Worm (Caenorhabditis elegans): ENCODE data around the gene rfip-1.

DNA sequence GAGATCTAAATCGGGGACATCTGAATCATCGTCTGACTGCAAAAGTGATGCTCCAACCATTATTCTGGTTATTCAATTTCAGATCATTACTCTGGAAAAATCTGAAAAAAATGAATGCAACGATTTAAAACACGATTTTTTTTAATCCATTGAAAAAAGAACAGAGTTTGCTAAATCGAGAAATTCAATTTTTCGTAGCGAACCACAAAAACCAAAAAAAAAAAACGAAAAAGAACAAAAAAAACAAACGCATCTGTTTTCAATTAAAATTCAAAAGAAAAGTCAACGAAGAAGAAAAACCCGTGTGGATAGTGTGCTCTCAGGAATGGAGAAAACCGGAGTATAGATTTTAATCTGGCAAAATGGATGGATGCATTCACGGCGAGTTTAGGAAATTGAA lies 26.0 kb upstream of the rfip-1 start, which contains the start of gene F55C12.4:
- TF ChIP-seq C04F5.9 (tag; optimal IDR thresholded peaks at IDR 0.05) (no peak), mdl-1 (tag; optimal IDR thresholded peaks at IDR 0.05) (no peak), nhr-84 (tag; optimal IDR thresholded peaks at IDR 0.05) (no peak), elt-3 (tag; optimal IDR thresholded peaks at IDR 0.05) (no peak), fkh-10 (GFP tag; optimal IDR thresholded peaks at IDR 0.05) (no peak), ztf-11 (tag; optimal IDR thresholded peaks at IDR 0.05) (no peak), zag-1 (tag; optimal IDR thresholded peaks at IDR 0.05) (no peak), unc-30 (tag; optimal IDR thresholded peaks at IDR 0.05) (no peak), lin-13 (GFP tag; optimal IDR thresholded peaks at IDR 0.05) (no peak), Y116A8C.19 (tag; optimal IDR thresholded peaks at IDR 0.05; ENCODE audit: borderline replicate concordance) (no peak), nhr-76 (tag; optimal IDR thresholded peaks at IDR 0.05) (no peak), dpl-1 (GFP tag; optimal IDR thresholded peaks at IDR 0.05) (no peak), lin-39 (tag; optimal IDR thresholded peaks at IDR 0.05) (no peak)
